Worm (Caenorhabditis elegans): Measurements from ENCODE around the gene srsx-34.

The srsx-34 gene

ce11 chrV:9033267-9033666 is 2.5 kb upstream of the srsx-34 start, which contains the start of gene C25E10.4:
C25E10.4 (plus strand) TSS chrV:9033567.
- TF ChIP-seq unc-62 (GFP tag; optimal IDR thresholded peaks at IDR 0.05): no peak

ce11 chrV:9041030-9041429 is 5.2 kb downstream of the srsx-34 start, which contains the start of gene cyp-33B1:
cyp-33B1 (plus strand) TSS chrV:9041330.
- TF ChIP-seq unc-62 (GFP tag; optimal IDR thresholded peaks at IDR 0.05): no peak

- TF ChIP-seq unc-62 (GFP tag; optimal IDR thresholded peaks at IDR 0.05): no peak
These were observed 9.1 kb downstream of the srsx-34 start, which contains the start of gene nhr-30 for ce11 chrV:9044871-9045270. nhr-30 (plus strand) TSS chrV:9045171.

- no peak for TF ChIP-seq unc-62 (GFP tag; optimal IDR thresholded peaks at IDR 0.05)
These were observed 11.8 kb downstream of the srsx-34 start, which contains the start of gene C25E10.17 for ce11 chrV:9047555-9048049. C25E10.17 (minus strand) TSS chrV:9047605.

- TF ChIP-seq unc-62 (GFP tag; optimal IDR thresholded peaks at IDR 0.05): no peak
These were observed 13.5 kb downstream of the srsx-34 start for ce11 chrV:9049271-9049670.

ce11 chrV:9051100-9051499 is 15.3 kb downstream of the srsx-34 start, which contains the start of gene C25E10.7:
C25E10.7 (minus strand) TSS chrV:9051200.
- no peak for TF ChIP-seq unc-62 (GFP tag; optimal IDR thresholded peaks at IDR 0.05)

- TF ChIP-seq unc-62 (GFP tag; optimal IDR thresholded peaks at IDR 0.05): no peak
These were observed 17.4 kb downstream of the srsx-34 start for ce11 chrV:9053235-9053634.

ce11 chrV:9053969-9054368 is 18.2 kb downstream of the srsx-34 start, which contains the start of gene C25E10.8:
C25E10.8 (minus strand) TSS chrV:9054069.
- TF ChIP-seq unc-62 (GFP tag; optimal IDR thresholded peaks at IDR 0.05): no peak

ce11 chrV:9054771-9055170 is 19.0 kb downstream of the srsx-34 start, which contains the start of gene swm-1:
swm-1 (minus strand) TSS chrV:9054871.
- TF ChIP-seq unc-62 (GFP tag; optimal IDR thresholded peaks at IDR 0.05): no peak

ce11 chrV:9055644-9056043 is 19.9 kb downstream of the srsx-34 start:
- TF ChIP-seq unc-62 (GFP tag; optimal IDR thresholded peaks at IDR 0.05): no peak

ce11 chrV:9056253-9056652 is 20.5 kb downstream of the srsx-34 start, which contains the start of gene C25E10.10:
C25E10.10 (minus strand) TSS chrV:9056353.
- TF ChIP-seq unc-62 (GFP tag; optimal IDR thresholded peaks at IDR 0.05): no peak

- no peak for TF ChIP-seq unc-62 (GFP tag; optimal IDR thresholded peaks at IDR 0.05)
These were observed 22.8 kb downstream of the srsx-34 start, which contains the start of gene C25E10.11 for ce11 chrV:9058627-9059026. C25E10.11 (minus strand) TSS chrV:9058727.

- no peak for TF ChIP-seq unc-62 (GFP tag; optimal IDR thresholded peaks at IDR 0.05)
These were observed 23.7 kb downstream of the srsx-34 start, which contains the start of the genes C25E10.16 and C25E10.13 for ce11 chrV:9059468-9059867. C25E10.16 (minus strand) TSS chrV:9059568. C25E10.13 (plus strand) TSS chrV:9059723.

ce11 chrV:9062341-9062740 is 26.6 kb downstream of the srsx-34 start, which contains the start of gene C25E10.12:
C25E10.12 (minus strand) TSS chrV:9062441.
- no peak for TF ChIP-seq unc-62 (GFP tag; optimal IDR thresholded peaks at IDR 0.05)

ce11 chrV:9063134-9063533 is 27.3 kb downstream of the srsx-34 start:
- no peak for TF ChIP-seq unc-62 (GFP tag; optimal IDR thresholded peaks at IDR 0.05)

- no peak for TF ChIP-seq unc-62 (GFP tag; optimal IDR thresholded peaks at IDR 0.05)
These were observed 29.2 kb downstream of the srsx-34 start for ce11 chrV:9065001-9065400.

- TF ChIP-seq unc-62 (GFP tag; optimal IDR thresholded peaks at IDR 0.05): no peak
These were observed 30.1 kb downstream of the srsx-34 start for ce11 chrV:9065915-9066314.

Data from whole organism, dauer.